Worm (Caenorhabditis elegans) whole organism, L4/young adult: ENCODE measurements around the gene C08E3.13.
"Not testable (repeated sequence)": the region's sequence is repeated elsewhere in the genome, so short reads cannot be mapped to it uniquely, and the experiment has no call there.

ENCODE experiments used
- W03F9.2 ChIP-seq: fragments of 150-350 bp; optimal IDR thresholded peaks from 2 replicates; lab custom pipeline; 2014; ENCODE audit warnings: missing biosample characterization, missing genetic modification characterization
- dao-5 ChIP-seq: sonication (generic microtip); optimal IDR thresholded peaks from 2 replicates; lab custom pipeline; 2016; ENCODE audit warnings: missing genotype, missing genetic modification characterization, moderate library complexity, missing compliant biosample characterization
- him-1 ChIP-seq: sonication (generic microtip); optimal IDR thresholded peaks from 2 replicates; lab custom pipeline; 2016; ENCODE audit warnings: missing genotype, missing genetic modification reagents, missing genetic modification characterization, missing compliant biosample characterization

The C08E3.13 gene

DNA sequence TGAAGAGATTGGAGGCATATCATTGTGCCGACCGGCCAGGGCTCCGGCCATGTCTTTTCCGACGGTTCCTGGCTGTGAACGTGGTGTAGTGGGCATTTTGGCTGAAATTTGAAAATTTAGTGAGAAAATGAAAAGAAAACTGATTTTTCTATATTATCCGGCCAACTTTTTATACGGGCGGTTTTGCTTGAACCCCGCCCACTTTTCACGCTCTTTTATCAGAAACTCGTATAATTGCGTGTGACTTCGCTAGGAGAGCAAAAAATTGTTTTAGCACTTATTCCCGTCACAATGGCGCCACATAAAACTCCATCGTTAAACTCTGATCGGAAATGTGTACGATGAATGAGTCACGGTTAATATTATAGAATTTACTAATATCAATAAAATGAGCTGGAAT lies at the start of gene C08E3.13:
TSS of gene C08E3.13 (minus strand) at position 101 of the 400 bp plus-strand sequence.
- not testable (repeated sequence) for TF ChIP-seq him-1 (tag; lab: Kevin White, UChicago); W03F9.2; dao-5

DNA sequence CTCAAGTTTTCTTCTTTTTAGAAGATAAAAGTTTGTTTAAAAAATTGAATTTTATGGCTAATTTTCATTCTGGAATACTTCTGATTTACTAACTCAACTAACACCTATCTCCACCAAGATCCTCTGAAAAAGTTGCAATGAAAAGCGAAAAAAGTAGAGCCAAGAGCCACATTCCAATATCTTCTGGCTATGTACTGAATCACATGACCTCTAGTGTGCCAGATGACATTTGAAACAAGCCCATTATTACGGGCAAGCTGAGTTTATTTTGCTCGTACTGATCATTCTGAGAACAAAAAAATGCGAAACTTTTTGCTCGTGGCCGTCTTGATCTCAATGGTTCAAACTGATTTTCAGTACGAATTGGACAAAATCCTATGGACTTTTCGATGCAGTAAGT lies 47.0 kb upstream of the C08E3.13 start, which contains the start of gene irld-36:
TSS of gene irld-36 (plus strand) at position 301 of the 400 bp plus-strand sequence.
- TF ChIP-seq him-1 (tag; lab: Kevin White, UChicago): no peak

DNA sequence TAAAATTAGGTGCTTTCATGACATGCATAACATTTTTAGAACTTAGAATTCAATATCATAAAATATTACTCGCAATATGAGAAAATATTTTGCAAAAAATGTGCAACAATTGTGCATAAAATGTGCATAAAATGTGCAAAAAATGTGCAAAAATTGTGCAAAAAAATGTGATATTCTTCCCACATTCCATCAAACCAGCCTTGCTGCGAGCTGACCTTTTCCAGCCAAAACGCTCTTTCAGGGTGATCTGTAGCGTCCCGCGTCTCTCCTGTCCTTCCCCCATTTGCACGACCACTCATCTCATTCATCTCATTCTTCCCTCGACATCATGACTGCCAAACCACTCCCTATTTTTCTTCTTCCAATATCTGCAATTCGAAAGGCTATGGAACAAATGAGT lies 44.0 kb upstream of the C08E3.13 start, which contains the start of gene fbxb-17:
TSS of gene fbxb-17 (plus strand) at position 301 of the 400 bp plus-strand sequence.
- TF ChIP-seq him-1 (tag; lab: Kevin White, UChicago) (no peak), dao-5 (no peak), W03F9.2 (no peak)

DNA sequence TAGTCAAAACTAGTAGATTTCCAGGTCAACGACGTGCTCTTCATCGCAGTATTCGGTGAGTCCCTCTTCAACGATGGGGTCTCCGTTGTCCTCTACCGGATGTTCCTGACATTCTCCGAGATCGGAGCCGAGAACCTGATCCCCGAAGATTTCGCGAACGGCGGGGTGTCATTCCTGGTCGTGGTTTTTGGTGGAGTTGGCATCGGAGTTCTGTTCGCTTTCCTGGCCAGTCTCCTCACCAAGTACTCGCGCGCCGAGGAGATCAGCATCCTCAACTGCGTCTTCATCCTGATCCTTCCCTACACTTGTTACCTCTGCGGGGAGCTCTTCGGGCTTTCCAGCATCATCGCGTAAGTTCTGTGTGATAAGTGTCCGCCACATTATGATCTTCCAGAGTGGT lies 40.6 kb upstream of the C08E3.13 start:
- TF ChIP-seq him-1 (tag; lab: Kevin White, UChicago) (no peak), W03F9.2 (no peak), dao-5 (no peak)

DNA sequence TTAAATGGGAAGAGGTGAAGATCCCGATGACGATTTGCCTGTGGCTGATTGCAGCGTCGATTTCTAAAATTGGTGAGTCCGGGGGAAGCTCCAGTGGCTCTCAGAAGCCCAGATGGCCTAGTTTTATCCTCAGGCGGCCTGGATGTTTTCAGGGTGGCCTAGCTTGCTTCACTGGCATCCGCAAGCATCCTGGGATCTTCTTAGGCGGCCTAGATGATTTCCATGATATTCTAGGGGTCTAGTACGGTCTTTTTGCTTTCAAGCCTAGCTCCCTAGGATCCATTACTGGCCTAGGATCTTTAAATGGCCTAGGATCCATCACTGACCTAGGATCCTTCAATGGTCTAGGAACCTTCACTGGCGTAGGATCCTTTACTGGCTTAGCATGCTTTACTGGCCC lies 38.9 kb upstream of the C08E3.13 start:
- TF ChIP-seq W03F9.2: no peak
- TF ChIP-seq him-1 (tag; lab: Kevin White, UChicago): no peak
- no peak for TF ChIP-seq dao-5

DNA sequence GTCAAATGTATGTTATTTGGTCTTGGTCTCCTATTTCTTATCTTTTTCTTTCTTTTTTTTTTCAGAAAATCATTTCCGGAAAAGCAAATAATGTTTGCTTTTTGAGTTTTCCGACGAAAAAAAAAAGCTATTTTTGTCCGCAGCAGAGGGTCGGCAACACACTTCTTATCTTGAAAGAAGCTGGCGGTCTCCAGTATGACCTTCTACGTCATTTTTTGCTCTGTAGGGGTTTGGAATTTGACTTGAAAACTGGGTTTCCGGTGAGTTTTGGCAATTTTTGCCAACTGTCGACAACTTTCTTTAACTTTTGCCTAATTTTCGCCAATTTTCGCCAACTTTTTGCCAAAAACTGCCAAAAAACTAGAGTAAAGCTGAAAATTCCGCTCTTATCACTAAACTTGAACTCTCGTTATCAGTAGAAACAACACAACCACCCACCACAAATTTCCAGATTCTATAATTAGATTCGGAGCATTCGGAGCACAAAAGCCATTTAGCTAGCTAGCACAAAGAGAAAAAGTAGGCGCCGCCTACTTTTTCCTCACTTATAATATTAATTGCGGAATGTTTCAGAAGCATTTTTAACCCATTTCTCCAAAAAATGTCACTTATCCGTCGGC lies 38.3 kb upstream of the C08E3.13 start, which contains the start of gene nhx-6:
TSS of gene nhx-6 (plus strand) at position 570 of the 620 bp plus-strand sequence.
- TF ChIP-seq him-1 (tag; lab: Kevin White, UChicago) (no peak), W03F9.2 (no peak), dao-5 (no peak)

DNA sequence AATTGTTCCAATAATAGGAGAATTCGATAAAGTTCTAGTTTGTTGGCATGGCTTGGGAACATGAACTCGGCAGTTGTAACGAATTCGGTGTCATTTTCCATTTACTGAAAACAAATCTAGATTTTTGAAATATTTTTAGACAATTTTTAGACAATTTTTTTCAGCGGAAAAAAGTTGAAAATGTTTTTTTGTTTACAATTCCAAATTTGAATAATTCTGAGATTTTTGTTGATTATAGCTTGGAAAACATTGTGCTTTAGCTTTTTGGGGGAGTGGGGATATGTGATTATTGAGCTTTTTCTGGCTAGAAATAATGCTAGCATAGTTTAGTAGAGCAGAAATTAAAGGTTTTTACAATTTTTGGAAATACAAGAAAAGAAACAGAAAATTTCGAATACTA lies 36.8 kb upstream of the C08E3.13 start, which contains the start of gene srw-97:
TSS of gene srw-97 (minus strand) at position 101 of the 400 bp plus-strand sequence.
- TF ChIP-seq him-1 (tag; lab: Kevin White, UChicago) (no peak), W03F9.2 (no peak), dao-5 (no peak)

DNA sequence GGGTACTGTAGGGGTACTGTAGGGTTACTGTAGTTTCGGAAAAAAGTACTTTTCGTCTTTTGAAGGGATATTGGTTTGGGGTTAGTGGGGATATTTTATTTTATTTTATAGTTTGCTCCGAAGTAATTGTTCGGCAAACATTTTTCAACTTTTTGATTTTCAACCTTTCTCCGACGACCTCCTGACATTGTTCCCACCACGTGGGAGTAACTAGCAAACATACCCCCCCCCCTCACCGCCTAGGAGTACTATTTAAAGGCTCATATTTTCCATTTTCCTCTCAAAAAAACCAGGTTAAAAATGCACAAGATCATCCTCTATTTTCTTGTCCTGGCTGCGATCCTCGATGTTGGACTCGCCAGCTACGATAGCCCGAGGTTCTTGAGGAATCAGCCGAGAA lies 33.9 kb upstream of the C08E3.13 start, which contains the start of gene srlf-29:
TSS of gene srlf-29 (plus strand) at position 301 of the 400 bp plus-strand sequence.
- TF ChIP-seq dao-5 (no peak), W03F9.2 (no peak), him-1 (tag; lab: Kevin White, UChicago) (no peak)

DNA sequence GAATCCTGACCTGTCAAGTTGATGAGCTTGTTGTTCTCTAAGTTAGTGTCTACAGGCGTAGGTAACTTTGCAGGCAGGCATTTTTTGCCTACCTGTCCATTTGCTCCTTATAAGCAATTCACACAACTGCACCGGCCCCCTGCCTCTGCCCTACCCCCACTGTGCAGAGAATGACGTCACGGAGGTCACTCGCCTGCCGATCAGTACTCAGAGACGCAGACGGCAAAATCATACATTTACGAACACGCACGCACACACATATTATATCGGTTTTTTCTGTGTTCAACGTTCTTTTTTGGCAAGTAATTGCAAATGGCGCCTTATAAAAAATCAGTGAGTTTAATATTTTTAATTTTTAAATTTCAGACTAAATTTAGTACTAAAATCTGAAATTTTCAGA lies 31.4 kb upstream of the C08E3.13 start, which contains the start of gene duxl-1:
TSS of gene duxl-1 (plus strand) at position 184 of the 400 bp plus-strand sequence.
- TF ChIP-seq W03F9.2 (no peak), dao-5 (no peak), him-1 (tag; lab: Kevin White, UChicago) (no peak)

DNA sequence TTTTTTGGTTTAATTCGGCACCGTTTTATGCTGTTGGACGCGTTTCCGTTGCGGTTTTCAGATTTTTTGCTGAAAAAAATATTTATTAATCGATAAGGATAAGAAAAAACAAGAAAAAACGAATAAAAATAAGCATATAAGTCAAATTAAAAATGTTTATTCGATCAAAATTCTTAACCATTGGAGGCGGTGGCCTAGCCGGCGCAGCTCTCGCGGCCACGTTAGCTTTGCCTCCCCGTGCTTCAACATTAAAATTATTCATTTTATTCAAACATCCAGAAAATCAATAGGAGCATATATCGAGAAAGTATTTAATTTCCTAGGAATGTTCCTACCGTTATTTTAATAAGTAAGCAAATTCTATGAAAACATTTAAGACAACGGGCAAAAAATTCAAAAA lies 30.8 kb upstream of the C08E3.13 start, which contains the start of gene ZC204.14:
TSS of gene ZC204.14 (minus strand) at position 69 of the 400 bp plus-strand sequence.
- TF ChIP-seq dao-5: no peak
- TF ChIP-seq W03F9.2: no peak
- TF ChIP-seq him-1 (tag; lab: Kevin White, UChicago): no peak

DNA sequence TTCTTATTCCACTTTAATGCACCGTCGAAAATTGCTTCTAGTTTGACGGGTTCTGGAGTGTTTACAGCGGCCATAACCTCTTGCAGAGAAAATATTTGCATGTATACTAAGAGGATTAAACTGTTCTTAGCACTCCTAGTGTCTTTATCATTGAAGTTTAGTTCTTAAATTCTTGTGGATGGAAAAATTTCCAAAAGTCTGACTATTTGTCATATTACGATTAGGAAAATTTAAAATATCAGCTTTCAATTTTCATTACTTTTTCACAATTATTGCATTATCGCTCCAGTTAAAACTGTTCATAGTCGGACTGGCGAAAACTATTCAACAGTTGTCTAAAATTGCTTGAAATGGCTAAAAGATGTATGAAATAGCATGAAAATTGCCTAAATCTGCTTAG lies 28.8 kb upstream of the C08E3.13 start, which contains the start of gene ZC204.13:
TSS of gene ZC204.13 (minus strand) at position 101 of the 400 bp plus-strand sequence.
- not testable (repeated sequence) for TF ChIP-seq W03F9.2; dao-5; him-1 (tag; lab: Kevin White, UChicago)

DNA sequence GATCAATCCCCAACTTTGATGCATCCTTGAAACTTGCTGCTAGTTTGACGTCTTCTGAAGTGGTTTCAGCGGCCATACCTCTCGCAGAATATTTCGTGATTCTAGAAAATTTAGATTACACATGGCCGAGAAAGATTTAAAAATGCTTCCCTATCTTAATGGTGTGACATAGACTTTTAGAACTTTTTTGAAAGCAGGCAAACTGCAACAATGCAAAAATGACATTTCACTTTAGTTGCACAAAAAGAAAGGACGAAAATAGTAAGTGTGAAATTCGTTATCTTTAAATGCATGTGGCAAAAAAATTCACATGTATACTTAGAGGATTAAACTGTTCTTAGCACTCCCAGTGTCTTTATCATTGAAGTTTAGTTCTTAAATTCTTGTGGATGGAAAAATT lies 25.1 kb upstream of the C08E3.13 start, which contains the start of gene ZC204.12:
TSS of gene ZC204.12 (minus strand) at position 101 of the 400 bp plus-strand sequence.
- TF ChIP-seq W03F9.2: no peak
- TF ChIP-seq him-1 (tag; lab: Kevin White, UChicago): no peak
- no peak for TF ChIP-seq dao-5

DNA sequence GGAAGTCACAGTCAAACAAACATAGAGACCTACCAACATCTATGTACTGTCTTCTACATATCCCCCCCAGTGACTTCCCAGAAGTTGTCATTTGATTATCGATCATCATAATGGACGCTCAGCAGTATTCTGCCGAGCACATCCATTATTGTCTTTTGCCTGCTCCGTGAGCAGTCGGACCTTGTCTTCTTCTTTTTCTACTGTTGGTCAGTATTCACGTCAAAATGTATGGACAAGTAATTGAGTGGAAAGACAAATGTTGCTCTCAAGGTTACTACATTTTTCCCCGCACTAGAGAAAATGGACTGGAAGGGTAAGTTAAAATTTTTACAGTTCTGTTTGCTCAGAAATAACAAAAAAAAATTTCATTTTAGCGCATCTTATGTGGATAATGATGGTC lies 22.8 kb upstream of the C08E3.13 start, which contains the start of gene btb-12:
TSS of gene btb-12 (plus strand) at position 301 of the 400 bp plus-strand sequence.
- TF ChIP-seq him-1 (tag; lab: Kevin White, UChicago) (no peak), W03F9.2 (no peak), dao-5 (no peak)

DNA sequence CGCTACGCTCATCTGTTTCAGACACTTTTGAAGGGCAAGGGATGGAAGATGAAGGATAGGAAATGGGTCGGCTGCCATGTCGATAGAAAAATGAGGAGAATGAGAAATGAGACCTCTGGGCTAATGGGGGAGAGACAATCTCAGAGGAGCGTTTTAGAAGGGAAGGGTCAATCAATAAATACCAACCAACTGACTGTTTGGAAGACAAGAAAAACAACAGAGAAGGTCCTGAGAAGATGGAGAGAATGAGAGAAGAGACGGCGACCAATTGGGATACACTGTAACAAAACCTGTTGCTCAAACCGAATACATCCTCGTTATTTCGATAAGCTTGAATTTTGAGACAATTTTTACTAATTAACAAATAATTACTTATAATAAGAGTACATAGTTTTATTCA lies 21.3 kb upstream of the C08E3.13 start, which contains the start of gene fbxb-15:
TSS of gene fbxb-15 (minus strand) at position 101 of the 400 bp plus-strand sequence.
- TF ChIP-seq W03F9.2 (no peak), dao-5 (no peak), him-1 (tag; lab: Kevin White, UChicago) (no peak)

DNA sequence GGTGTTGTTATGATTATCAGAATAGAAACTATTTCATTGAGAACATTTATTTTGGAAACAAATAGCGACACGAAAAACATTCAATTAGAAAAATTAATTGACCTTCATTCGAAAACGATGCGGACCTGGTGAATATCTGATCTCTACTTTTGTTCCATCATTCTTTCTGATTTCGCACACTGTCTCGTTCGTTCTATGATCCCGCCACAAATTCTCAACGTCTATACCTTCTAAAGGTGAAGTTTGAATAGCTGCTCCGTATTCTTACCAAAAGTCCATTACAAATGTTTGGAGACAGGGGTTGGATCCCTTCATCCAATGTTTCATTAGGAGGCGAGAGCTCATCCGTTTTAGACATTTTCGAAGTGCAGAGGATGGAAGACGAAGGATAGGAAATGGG lies 19.7 kb upstream of the C08E3.13 start, which contains the start of gene fbxb-16:
TSS of gene fbxb-16 (minus strand) at position 101 of the 400 bp plus-strand sequence.
- no peak for TF ChIP-seq W03F9.2
- TF ChIP-seq dao-5: no peak
- TF ChIP-seq him-1 (tag; lab: Kevin White, UChicago): no peak
